Worm (Caenorhabditis elegans) whole organism, late embryonic: Measurements from ENCODE around the gene dos-2.

Source experiments
- K02D7.2 ChIP-seq: sonication (generic microtip); optimal IDR thresholded peaks from 2 replicates; lab custom pipeline; 2017; ENCODE audit warnings: mild to moderate bottlenecking, missing genetic modification characterization, missing compliant biosample characterization
- T23F11.4 ChIP-seq: fragments of 200-800 bp; sonication (Bioruptor generic); optimal IDR thresholded peaks from 2 replicates; lab custom pipeline; 2018; ENCODE audit warnings: mild to moderate bottlenecking, missing genetic modification characterization, missing compliant biosample characterization
- ceh-9 ChIP-seq: sonication (generic microtip); optimal IDR thresholded peaks from 2 replicates; lab custom pipeline; 2016; ENCODE audit warnings: mild to moderate bottlenecking, missing genetic modification characterization, inconsistent platforms, missing compliant biosample characterization
- dve-1 ChIP-seq: sonication (generic microtip); optimal IDR thresholded peaks from 2 replicates; lab custom pipeline; 2017; ENCODE audit warnings: antibody characterized with exemption, mild to moderate bottlenecking, missing genetic modification characterization, missing compliant biosample characterization
- elt-2 ChIP-seq: sonication (generic microtip); optimal IDR thresholded peaks from 2 replicates; lab custom pipeline; 2016; ENCODE audit warnings: missing genetic modification reagents, missing genetic modification characterization, missing compliant biosample characterization
- hlh-13 ChIP-seq: fragments of 200-800 bp; sonication (Bioruptor generic); optimal IDR thresholded peaks from 2 replicates; lab custom pipeline; 2018; ENCODE audit warnings: mild to moderate bottlenecking, missing genetic modification characterization, missing compliant biosample characterization
- hlh-8 ChIP-seq: sonication (generic microtip); optimal IDR thresholded peaks from 2 replicates; lab custom pipeline; 2016; ENCODE audit warnings: missing genotype, missing genetic modification characterization, missing compliant biosample characterization
- lin-11 ChIP-seq: fragments of 200-800 bp; sonication (Bioruptor generic); optimal IDR thresholded peaks from 2 replicates; lab custom pipeline; 2018; ENCODE audit warnings: mild to moderate bottlenecking, missing genetic modification characterization, missing compliant biosample characterization

Gene dos-2

DNA sequence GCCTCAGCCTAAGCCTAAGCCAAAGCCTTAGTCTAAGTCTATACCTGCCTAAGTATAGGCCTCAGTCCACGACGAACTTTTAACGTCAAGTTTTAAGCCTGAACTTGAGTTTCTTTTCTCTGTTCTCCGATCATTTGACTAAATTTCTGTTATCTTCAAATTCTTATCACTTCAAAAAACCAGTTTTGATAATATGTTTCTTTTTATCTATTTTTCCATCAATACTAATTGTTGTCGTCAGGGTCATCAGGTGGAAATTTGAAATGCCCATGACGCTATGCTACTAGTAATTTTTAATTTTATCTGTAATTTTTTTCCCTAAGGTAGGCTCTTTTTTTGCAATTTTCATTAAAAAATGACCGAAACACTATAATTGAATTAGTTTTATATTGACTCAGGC lies 35.5 kb downstream of the dos-2 start:
- TF ChIP-seq ceh-9 (no peak), elt-2 (tag; lab: Kevin White, UChicago) (peak; percentile 42)

DNA sequence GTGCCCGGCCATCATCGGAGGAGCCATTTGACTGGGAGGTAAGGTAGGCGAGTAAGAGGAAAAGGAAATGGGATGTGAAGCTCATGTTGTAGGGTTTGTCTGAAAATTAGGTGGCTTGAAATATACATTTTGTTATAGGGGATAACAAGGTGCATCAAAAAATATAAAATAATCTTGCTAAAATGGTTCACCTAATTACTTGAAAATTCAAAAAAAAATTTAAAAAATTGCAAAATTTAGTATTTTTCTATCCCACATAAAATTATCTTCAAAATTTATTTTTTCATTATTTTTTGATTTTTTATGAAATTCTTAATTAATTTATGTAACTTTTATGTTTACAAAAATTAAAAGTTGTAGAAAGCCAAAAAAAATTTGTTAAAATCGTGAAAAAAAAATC lies 42.6 kb downstream of the dos-2 start, which contains the start of gene K07D4.6:
K07D4.6 (minus strand) TSS at position 101 of the 400 bp plus-strand sequence.
- TF ChIP-seq hlh-13 (GFP tag; lab: Kevin White, UChicago) = no peak

ce11 chrII:4025462-4025861 lies 49.4 kb downstream of the dos-2 start, which contains the start of gene K07D4.5:
K07D4.5 (minus strand) TSS chrII:4025562.
- TF ChIP-seq K02D7.2 (no peak), hlh-13 (GFP tag; lab: Kevin White, UChicago) (no peak), hlh-8 (no peak), dve-1 (no peak), lin-11 (tag; lab: Kevin White, UChicago) (no peak), T23F11.4 (GFP tag; lab: Kevin White, UChicago) (no peak)
